Worm (Caenorhabditis elegans) whole organism, young adult: ENCODE data around the gene Y82E9BR.14.
"Not testable (repeated sequence)": the region's sequence is repeated elsewhere in the genome, so short reads cannot be mapped to it uniquely, and the experiment has no call there.

Source experiments
- C06A6.2 ChIP-seq: fragments of 200-800 bp; sonication (Bioruptor generic); conservative IDR thresholded peaks from 2 replicates; pipeline ENCODE4 v1.3.6; 2022; ENCODE audit warnings: missing genetic modification characterization, missing compliant biosample characterization
- D2030.7 ChIP-seq: fragments of 200-800 bp; sonication (Bioruptor generic); IDR thresholded peaks from 2 replicates; pipeline ENCODE4 v1.3.6; 2022; ENCODE audit warnings: missing genetic modification reagents, missing genetic modification characterization, missing compliant biosample characterization
- F33H1.4 ChIP-seq: fragments of 200-800 bp; sonication (Bioruptor generic); IDR thresholded peaks from 2 replicates; pipeline ENCODE4 v1.3.6; 2022; ENCODE audit warnings: missing genetic modification reagents, missing genetic modification characterization, missing compliant biosample characterization
- F49E8.2 ChIP-seq: sonication (generic microtip); optimal IDR thresholded peaks from 3 replicates; lab custom pipeline; 2017; ENCODE audit warnings: missing genetic modification characterization, mild to moderate bottlenecking, missing compliant biosample characterization, antibody characterized with exemption, moderate library complexity; ENCODE audit not compliant: insufficient read depth
- K11D2.4 ChIP-seq: fragments of 200-800 bp; sonication (Bioruptor generic); IDR thresholded peaks from 2 replicates; pipeline ENCODE4 v1.3.6; 2022; ENCODE audit warnings: missing genetic modification reagents, missing genetic modification characterization, missing compliant biosample characterization
- T07F8.4 ChIP-seq: sonication (generic microtip); optimal IDR thresholded peaks from 2 replicates; lab custom pipeline; 2016; ENCODE audit warnings: mild to moderate bottlenecking, missing genetic modification characterization, moderate library complexity, missing compliant biosample characterization
- Y67H2A.10 ChIP-seq: fragments of 200-800 bp; sonication (Bioruptor generic); conservative IDR thresholded peaks from 2 replicates; pipeline ENCODE4 v1.3.6; 2022; ENCODE audit warnings: missing genetic modification reagents, missing genetic modification characterization, missing compliant biosample characterization
- Y79H2A.3 ChIP-seq: fragments of 200-800 bp; sonication (Bioruptor generic); conservative IDR thresholded peaks from 2 replicates; pipeline ENCODE4 v1.3.6; 2022; ENCODE audit warnings: missing genetic modification reagents, missing genetic modification characterization, missing compliant biosample characterization
- akir-1 ChIP-seq: fragments of 200-800 bp; sonication (Bioruptor generic); optimal IDR thresholded peaks from 2 replicates; lab custom pipeline; 2018; ENCODE audit warnings: mild to moderate bottlenecking, missing genetic modification characterization, moderate library complexity, missing compliant biosample characterization
- atf-7 ChIP-seq: sonication (generic microtip); optimal IDR thresholded peaks from 2 replicates; lab custom pipeline; 2017; ENCODE audit warnings: mild to moderate bottlenecking, missing genetic modification characterization, missing compliant biosample characterization
- athp-1 ChIP-seq: sonication (generic microtip); optimal IDR thresholded peaks from 2 replicates; lab custom pipeline; 2017; ENCODE audit warnings: mild to moderate bottlenecking, missing genetic modification characterization, missing compliant biosample characterization
- cebp-2 ChIP-seq: fragments of 200-800 bp; sonication (Bioruptor generic); IDR thresholded peaks from 2 replicates; pipeline ENCODE4 v1.3.6; 2022; ENCODE audit warnings: missing genetic modification characterization, missing compliant biosample characterization
- ceh-40 ChIP-seq: fragments of 200-800 bp; sonication (Bioruptor generic); IDR thresholded peaks from 2 replicates; pipeline ENCODE4 v1.3.6; 2022; ENCODE audit warnings: missing genetic modification characterization, missing compliant biosample characterization
- die-1 ChIP-seq: sonication (generic microtip); optimal IDR thresholded peaks from 2 replicates; lab custom pipeline; 2016; ENCODE audit warnings: missing genotype, mild to moderate bottlenecking, missing genetic modification characterization, missing compliant biosample characterization
- ets-4 ChIP-seq: fragments of 200-800 bp; sonication (Bioruptor generic); optimal IDR thresholded peaks from 2 replicates; lab custom pipeline; 2018; ENCODE audit warnings: mild to moderate bottlenecking, missing genetic modification characterization, missing compliant biosample characterization
- madf-10 ChIP-seq: sonication (generic microtip); optimal IDR thresholded peaks from 2 replicates; lab custom pipeline; 2016; ENCODE audit warnings: mild to moderate bottlenecking, missing genetic modification characterization, missing compliant biosample characterization
- madf-3 ChIP-seq: fragments of 200-800 bp; sonication (Bioruptor generic); IDR thresholded peaks from 2 replicates; pipeline ENCODE4 v1.3.6; 2022; ENCODE audit warnings: missing genetic modification reagents, missing genetic modification characterization, missing compliant biosample characterization
- madf-8 ChIP-seq: fragments of 200-800 bp; sonication (Bioruptor generic); conservative IDR thresholded peaks from 2 replicates; pipeline ENCODE4 v1.3.6; 2022; ENCODE audit warnings: missing genetic modification reagents, missing genetic modification characterization, missing compliant biosample characterization
- mel-28 ChIP-seq: sonication (generic microtip); optimal IDR thresholded peaks from 2 replicates; lab custom pipeline; 2016; ENCODE audit warnings: borderline replicate concordance, mild to moderate bottlenecking, missing genetic modification characterization, missing compliant biosample characterization
- nfyb-1 ChIP-seq: fragments of 200-800 bp; sonication (Bioruptor generic); IDR thresholded peaks from 2 replicates; pipeline ENCODE4 v1.3.6; 2022; ENCODE audit warnings: missing genetic modification reagents, missing genetic modification characterization, missing compliant biosample characterization
- nhr-80 ChIP-seq: sonication (generic microtip); optimal IDR thresholded peaks from 2 replicates; lab custom pipeline; 2016; ENCODE audit warnings: missing genetic modification characterization, missing compliant biosample characterization
- nhr-90 ChIP-seq: sonication (generic microtip); optimal IDR thresholded peaks from 2 replicates; lab custom pipeline; 2016; ENCODE audit warnings: missing genotype, mild to moderate bottlenecking, missing genetic modification characterization, missing compliant biosample characterization
- unc-62 ChIP-seq: fragments of 150-350 bp; optimal IDR thresholded peaks from 2 replicates; lab custom pipeline; 2014; ENCODE audit warnings: missing biosample characterization, missing genetic modification reagents, missing genetic modification characterization

The Y82E9BR.14 gene

ce11 chrIII:1389988-1390387 is 23.9 kb downstream of the Y82E9BR.14 start:
- TF ChIP-seq C06A6.2 (GFP tag; lab: Robert Waterston, UW) (no peak), madf-3 (GFP tag; lab: Robert Waterston, UW) (no peak), nhr-90 (tag; lab: Kevin White, UChicago) (no peak), nhr-80 (peak; percentile 78)
- TF ChIP-seq, all 124 proteins: peak for 1

ce11 chrIII:1388274-1389058 is 25.4 kb downstream of the Y82E9BR.14 start, which contains the start of gene pals-20:
TSS of gene pals-20 (minus strand) at chrIII:1388324.
- TF ChIP-seq nhr-80 (peak; percentile 48), atf-7 (no peak), madf-10 (tag; lab: Kevin White, UChicago) (no peak), nhr-90 (tag; lab: Kevin White, UChicago) (no peak)

ce11 chrIII:1384694-1385093 is 29.2 kb downstream of the Y82E9BR.14 start:
- TF ChIP-seq madf-8 (GFP tag; lab: Robert Waterston, UW) (no peak), Y67H2A.10 (GFP tag; lab: Robert Waterston, UW) (no peak), die-1 (tag; lab: Kevin White, UChicago) (no peak), nhr-80 (peak; percentile 20), ets-4 (no peak)

- TF ChIP-seq nhr-80 (peak; percentile 72), Y67H2A.10 (GFP tag; lab: Robert Waterston, UW) (no peak)
Measured at ce11 chrIII:1384092-1384491, 29.8 kb downstream of the Y82E9BR.14 start, which contains the start of the genes fbxa-138 and Y82E9BR.5. TSS of gene fbxa-138 (minus strand) at chrIII:1384252. TSS of gene Y82E9BR.5 (plus strand) at chrIII:1384370.

ce11 chrIII:1383483-1383882 is 30.4 kb downstream of the Y82E9BR.14 start:
- TF ChIP-seq athp-1 (no peak), F49E8.2 (no peak), F33H1.4 (GFP tag; lab: Robert Waterston, UW) (no peak), K11D2.4 (GFP tag; lab: Robert Waterston, UW) (no peak), nfyb-1 (GFP tag; lab: Robert Waterston, UW) (no peak), D2030.7 (no peak), atf-7 (no peak), ets-4 (no peak), T07F8.4 (tag; lab: Kevin White, UChicago) (no peak), die-1 (tag; lab: Kevin White, UChicago) (no peak)

- no peak for TF ChIP-seq mel-28 (tag; lab: Kevin White, UChicago)
- TF ChIP-seq unc-62 (GFP tag; lab: Kevin White, UChicago): no peak
- 0 out of 2 replicates have a peak, but pooled peaks have one; percentile 8 for TF ChIP-seq cebp-2
Measured at ce11 chrIII:1380535-1381274, 33.2 kb downstream of the Y82E9BR.14 start, which contains the start of the genes pals-21 and Y82E9BR.6. TSS of gene pals-21 (minus strand) at chrIII:1380635. TSS of gene Y82E9BR.6 (plus strand) at chrIII:1381224.

- not testable (repeated sequence) for TF ChIP-seq ceh-40 (GFP tag; lab: Robert Waterston, UW); Y79H2A.3 (GFP tag; lab: Robert Waterston, UW); akir-1 (GFP tag; lab: Kevin White, UChicago)
Measured at ce11 chrIII:1377903-1378302, 36.0 kb downstream of the Y82E9BR.14 start, which contains the start of gene pals-40. TSS of gene pals-40 (minus strand) at chrIII:1378003.
